Worm (Caenorhabditis elegans) whole organism, young adult: Measurements from ENCODE around the gene Y53C12B.1.

Experiments used
- B0035.1 ChIP-seq: sonication (generic microtip); optimal IDR thresholded peaks from 2 replicates; lab custom pipeline; 2016; ENCODE audit warnings: missing genetic modification characterization, mild to moderate bottlenecking, missing compliant biosample characterization, missing genotype, missing genetic modification reagents
- D2030.7 ChIP-seq: fragments of 200-800 bp; sonication (Bioruptor generic); IDR thresholded peaks from 2 replicates; pipeline ENCODE4 v1.3.6; 2022; ENCODE audit warnings: missing genetic modification reagents, missing genetic modification characterization, missing compliant biosample characterization
- F33H1.4 ChIP-seq: fragments of 200-800 bp; sonication (Bioruptor generic); IDR thresholded peaks from 2 replicates; pipeline ENCODE4 v1.3.6; 2022; ENCODE audit warnings: missing genetic modification reagents, missing genetic modification characterization, missing compliant biosample characterization
- F39B2.1 ChIP-seq: fragments of 200-800 bp; sonication (Bioruptor generic); IDR thresholded peaks from 2 replicates; pipeline ENCODE4 v1.3.6; 2022; ENCODE audit warnings: missing genetic modification reagents, missing genetic modification characterization, missing compliant biosample characterization
- F57A8.1 ChIP-seq: fragments of 200-800 bp; sonication (Bioruptor generic); optimal IDR thresholded peaks from 2 replicates; lab custom pipeline; 2018; ENCODE audit warnings: mild to moderate bottlenecking, missing genetic modification characterization, moderate library complexity, missing compliant biosample characterization
- F57C9.4 ChIP-seq: sonication (generic microtip); optimal IDR thresholded peaks from 2 replicates; lab custom pipeline; 2017; ENCODE audit warnings: mild to moderate bottlenecking, missing genetic modification characterization, missing compliant biosample characterization
- K11D2.4 ChIP-seq: fragments of 200-800 bp; sonication (Bioruptor generic); IDR thresholded peaks from 2 replicates; pipeline ENCODE4 v1.3.6; 2022; ENCODE audit warnings: missing genetic modification reagents, missing genetic modification characterization, missing compliant biosample characterization
- K12H6.12 ChIP-seq: fragments of 200-800 bp; sonication (Bioruptor generic); optimal IDR thresholded peaks from 2 replicates; lab custom pipeline; 2018; ENCODE audit warnings: mild to moderate bottlenecking, missing genetic modification characterization, missing compliant biosample characterization
- akir-1 ChIP-seq: fragments of 200-800 bp; sonication (Bioruptor generic); optimal IDR thresholded peaks from 2 replicates; lab custom pipeline; 2018; ENCODE audit warnings: mild to moderate bottlenecking, missing genetic modification characterization, moderate library complexity, missing compliant biosample characterization
- ama-1 ChIP-seq, 3 experiments: fragments of 150-350 bp in 1 of 3; sonication (generic microtip) in 2 of 3; optimal IDR thresholded peaks; 2 replicates each; lab custom pipeline; 2014 to 2018; ENCODE audit warnings: missing biosample characterization in 2 of 3, missing genetic modification characterization in 2 of 3, missing genetic modification reagents in 2 of 3
- atf-7 ChIP-seq: sonication (generic microtip); optimal IDR thresholded peaks from 2 replicates; lab custom pipeline; 2017; ENCODE audit warnings: mild to moderate bottlenecking, missing genetic modification characterization, missing compliant biosample characterization
- cebp-1 ChIP-seq, 2 experiments: fragments of 200-800 bp in 1 of 2; sonication (Bioruptor generic) in 1 of 2; sonication (generic microtip) in 1 of 2; IDR thresholded peaks in 1 of 2; optimal IDR thresholded peaks in 1 of 2; 2 replicates each; pipeline versions ENCODE4 v1.3.6 to Lab custom; 2017 to 2022; ENCODE audit warnings: missing compliant biosample characterization in 2 of 2, missing genetic modification characterization in 2 of 2, mild to moderate bottlenecking in 1 of 2, missing genetic modification reagents in 1 of 2, moderate library complexity in 1 of 2
- ceh-40 ChIP-seq: fragments of 200-800 bp; sonication (Bioruptor generic); IDR thresholded peaks from 2 replicates; pipeline ENCODE4 v1.3.6; 2022; ENCODE audit warnings: missing genetic modification characterization, missing compliant biosample characterization
- ceh-79 ChIP-seq: sonication (generic microtip); optimal IDR thresholded peaks from 2 replicates; lab custom pipeline; 2017; ENCODE audit warnings: mild to moderate bottlenecking, missing genetic modification characterization, missing compliant biosample characterization
- ceh-91 ChIP-seq: fragments of 200-800 bp; sonication (Bioruptor generic); IDR thresholded peaks from 2 replicates; pipeline ENCODE4 v1.3.6; 2022; ENCODE audit warnings: missing genetic modification reagents, missing genetic modification characterization, missing compliant biosample characterization
- die-1 ChIP-seq: sonication (generic microtip); optimal IDR thresholded peaks from 2 replicates; lab custom pipeline; 2016; ENCODE audit warnings: missing genotype, mild to moderate bottlenecking, missing genetic modification characterization, missing compliant biosample characterization
- egl-44 ChIP-seq: fragments of 200-800 bp; sonication (Bioruptor generic); IDR thresholded peaks from 2 replicates; pipeline ENCODE4 v1.3.6; 2022; ENCODE audit warnings: missing genetic modification reagents, missing genetic modification characterization, missing compliant biosample characterization
- ets-4 ChIP-seq: fragments of 200-800 bp; sonication (Bioruptor generic); optimal IDR thresholded peaks from 2 replicates; lab custom pipeline; 2018; ENCODE audit warnings: mild to moderate bottlenecking, missing genetic modification characterization, missing compliant biosample characterization
- hlh-26 ChIP-seq: fragments of 200-800 bp; sonication (Bioruptor generic); conservative IDR thresholded peaks from 2 replicates; pipeline ENCODE4 v1.3.6; 2022; ENCODE audit warnings: missing genetic modification reagents, missing genetic modification characterization, missing compliant biosample characterization
- hmg-1.2 ChIP-seq: fragments of 200-800 bp; sonication (Bioruptor generic); IDR thresholded peaks from 2 replicates; pipeline ENCODE4 v1.3.6; 2022; ENCODE audit warnings: missing genetic modification reagents, missing genetic modification characterization, missing compliant biosample characterization
- lin-26 ChIP-seq: fragments of 200-800 bp; sonication (Bioruptor generic); IDR thresholded peaks from 2 replicates; pipeline ENCODE4 v1.3.6; 2022; ENCODE audit warnings: missing genetic modification reagents, missing genetic modification characterization, missing compliant biosample characterization
- lin-40 ChIP-seq: sonication (generic microtip); optimal IDR thresholded peaks from 2 replicates; lab custom pipeline; 2016; ENCODE audit warnings: missing genetic modification characterization, mild to moderate bottlenecking, missing compliant biosample characterization, missing genotype, missing genetic modification reagents
- lsy-27 ChIP-seq: sonication (generic microtip); optimal IDR thresholded peaks from 2 replicates; lab custom pipeline; 2017; ENCODE audit warnings: missing genetic modification characterization, mild to moderate bottlenecking, missing compliant biosample characterization, antibody characterized with exemption, missing genotype, borderline replicate concordance; ENCODE audit not compliant: insufficient read depth
- madf-10 ChIP-seq: sonication (generic microtip); optimal IDR thresholded peaks from 2 replicates; lab custom pipeline; 2016; ENCODE audit warnings: mild to moderate bottlenecking, missing genetic modification characterization, missing compliant biosample characterization
- madf-3 ChIP-seq: fragments of 200-800 bp; sonication (Bioruptor generic); IDR thresholded peaks from 2 replicates; pipeline ENCODE4 v1.3.6; 2022; ENCODE audit warnings: missing genetic modification reagents, missing genetic modification characterization, missing compliant biosample characterization
- madf-6 ChIP-seq: fragments of 200-800 bp; sonication (Bioruptor generic); IDR thresholded peaks from 2 replicates; pipeline ENCODE4 v1.3.6; 2022; ENCODE audit warnings: missing genetic modification reagents, missing genetic modification characterization, missing compliant biosample characterization
- nhr-179 ChIP-seq: sonication (generic microtip); optimal IDR thresholded peaks from 2 replicates; lab custom pipeline; 2016; ENCODE audit warnings: mild to moderate bottlenecking, missing genetic modification characterization, missing compliant biosample characterization
- pbrm-1 ChIP-seq: fragments of 200-800 bp; sonication (Bioruptor generic); IDR thresholded peaks from 2 replicates; pipeline ENCODE4 v1.3.6; 2022; ENCODE audit warnings: missing genetic modification reagents, missing genetic modification characterization, missing compliant biosample characterization
- repo-1 ChIP-seq: sonication (generic microtip); optimal IDR thresholded peaks from 2 replicates; lab custom pipeline; 2017; ENCODE audit warnings: mild to moderate bottlenecking, missing genetic modification characterization, missing compliant biosample characterization
- sptf-2 ChIP-seq: fragments of 200-800 bp; sonication (Bioruptor generic); optimal IDR thresholded peaks from 2 replicates; lab custom pipeline; 2018; ENCODE audit warnings: mild to moderate bottlenecking, missing genetic modification characterization, missing compliant biosample characterization
- ztf-25 ChIP-seq: fragments of 200-800 bp; sonication (Bioruptor generic); IDR thresholded peaks from 2 replicates; pipeline ENCODE4 v1.3.6; 2022; ENCODE audit warnings: missing genetic modification reagents, missing genetic modification characterization, missing compliant biosample characterization
- ztf-3 ChIP-seq: fragments of 200-800 bp; sonication (Bioruptor generic); optimal IDR thresholded peaks from 2 replicates; lab custom pipeline; 2018; ENCODE audit warnings: mild to moderate bottlenecking, missing genetic modification characterization, missing compliant biosample characterization

The Y53C12B.1 gene

DNA sequence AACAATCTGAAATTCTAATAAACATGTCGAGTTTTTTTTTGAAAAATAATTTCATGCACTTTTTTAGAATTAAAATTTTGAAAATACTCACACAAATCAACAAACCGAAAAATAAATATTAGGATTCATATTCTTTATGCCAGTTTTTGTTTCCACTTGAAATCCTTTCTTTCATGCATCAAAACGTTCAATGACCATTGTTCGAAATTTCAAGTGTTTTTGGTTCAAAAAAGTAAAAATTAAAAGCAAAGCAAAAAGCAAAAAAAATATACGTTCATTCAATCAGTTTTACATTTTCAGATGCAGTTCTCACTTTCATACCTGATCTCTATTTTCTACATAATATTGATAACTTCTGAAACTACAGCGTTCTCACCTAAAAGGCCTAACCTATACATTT is 7.9 kb upstream of the Y53C12B.1 start, which contains the start of gene ZK1321.1:
ZK1321.1 (plus strand) TSS at position 301 of the 400 bp plus-strand sequence.
- TF ChIP-seq K11D2.4 (GFP tag; lab: Robert Waterston, UW) (no peak), F33H1.4 (no peak), ztf-25 (GFP tag; lab: Robert Waterston, UW) (no peak), F57C9.4 (tag; lab: Kevin White, UChicago) (no peak), F39B2.1 (GFP tag; lab: Robert Waterston, UW) (no peak), lin-40 (tag; lab: Kevin White, UChicago) (no peak), madf-10 (tag; lab: Kevin White, UChicago) (no peak), K12H6.12 (tag; lab: Kevin White, UChicago) (no peak), nhr-179 (tag; lab: Kevin White, UChicago) (no peak), F57A8.1 (GFP tag; lab: Kevin White, UChicago) (no peak), egl-44 (GFP tag; lab: Robert Waterston, UW) (no peak)

DNA sequence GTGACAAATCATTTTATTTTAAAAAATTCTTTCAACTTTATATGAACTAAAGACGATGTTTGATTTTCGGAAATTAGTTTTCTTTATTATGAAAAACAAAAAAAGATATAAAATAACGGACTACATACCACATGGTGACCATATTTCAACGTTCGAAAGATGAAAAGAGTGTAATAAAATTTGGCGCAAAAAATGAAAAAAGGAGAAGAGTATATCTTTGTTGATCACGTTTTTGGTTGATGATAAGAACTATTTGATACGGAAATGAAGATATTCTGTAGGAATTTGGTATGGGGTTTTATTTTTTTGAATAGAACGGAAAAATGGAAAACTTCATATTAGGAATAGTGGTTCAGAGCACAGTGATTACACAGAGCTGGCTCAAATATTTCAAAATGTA is 7.2 kb upstream of the Y53C12B.1 start, which contains the start of gene Y53C12B.7:
Y53C12B.7 (minus strand) TSS at position 163 of the 400 bp plus-strand sequence.
- TF ChIP-seq lsy-27 (tag; lab: Kevin White, UChicago) (no peak), lin-26 (no peak), B0035.1 (no peak), repo-1 (tag; lab: Kevin White, UChicago) (no peak), D2030.7 (no peak), cebp-1 (GFP tag; IDR thresholded peaks at IDR 0.05; lab: Robert Waterston, UW) (no peak), cebp-1 (tag; optimal IDR thresholded peaks at IDR 0.05; lab: Kevin White, UChicago) (no peak), ets-4 (GFP tag; lab: Kevin White, UChicago) (no peak), ceh-91 (no peak), die-1 (tag; lab: Kevin White, UChicago) (no peak), akir-1 (GFP tag; lab: Kevin White, UChicago) (no peak), F57A8.1 (GFP tag; lab: Kevin White, UChicago) (no peak), ceh-79 (tag; lab: Kevin White, UChicago) (no peak), ztf-3 (GFP tag; lab: Kevin White, UChicago) (no peak), K12H6.12 (tag; lab: Kevin White, UChicago) (no peak), sptf-2 (GFP tag; lab: Kevin White, UChicago) (no peak)

DNA sequence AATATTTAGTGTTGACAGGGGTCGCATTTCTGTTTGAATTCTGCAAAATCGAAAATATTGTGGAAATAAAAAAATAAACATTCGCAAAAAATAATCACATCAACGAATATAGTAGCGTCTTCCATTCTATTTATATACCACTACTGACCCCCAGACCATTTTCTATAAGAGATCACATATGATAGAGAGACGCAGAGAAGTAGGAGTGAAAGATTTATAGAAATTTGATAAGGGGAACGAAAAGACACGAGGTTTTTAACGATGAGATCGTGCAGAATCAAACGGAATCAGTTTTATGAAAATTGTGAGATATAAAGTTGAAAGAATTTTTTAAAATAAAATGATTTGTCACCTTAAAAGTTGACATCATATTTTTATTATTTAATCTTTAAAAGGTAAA is 6.4 kb upstream of the Y53C12B.1 start:
- TF ChIP-seq F57A8.1 (GFP tag; lab: Kevin White, UChicago), result no peak
- no peak for TF ChIP-seq madf-3 (GFP tag; lab: Robert Waterston, UW)
- TF ChIP-seq hmg-1.2, result no peak
- TF ChIP-seq hlh-26 (GFP tag; lab: Robert Waterston, UW), result no peak
- TF ChIP-seq sptf-2 (GFP tag; lab: Kevin White, UChicago), result no peak
- TF ChIP-seq ceh-40 (GFP tag; lab: Robert Waterston, UW), result no peak
- TF ChIP-seq atf-7 (tag; lab: Kevin White, UChicago), result no peak
- TF ChIP-seq, all 124 proteins: peak for 0

DNA sequence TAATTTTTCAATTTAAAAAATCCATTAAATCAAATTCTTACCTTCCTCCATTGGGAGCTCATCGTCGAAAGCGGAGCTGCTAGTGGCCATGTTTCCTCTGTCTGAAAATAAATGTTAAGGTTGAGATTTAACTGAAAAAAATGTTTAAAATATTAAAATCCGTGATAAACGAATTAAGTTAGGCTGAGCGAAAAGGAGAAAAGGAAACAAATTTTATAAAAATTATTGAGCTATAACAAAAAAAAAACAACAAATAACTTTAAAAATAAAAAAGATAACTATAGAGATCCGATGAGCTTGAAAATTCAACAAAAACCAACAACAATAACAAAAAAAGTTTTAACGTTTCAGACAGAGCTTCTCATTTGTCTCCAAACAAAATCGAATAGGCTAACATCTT is 3.1 kb downstream of the Y53C12B.1 start, which contains the start of gene pno-1:
pno-1 (minus strand) TSS at position 101 of the 400 bp plus-strand sequence.
- TF ChIP-seq egl-44 (GFP tag; lab: Robert Waterston, UW) (no peak), ama-1 (optimal IDR thresholded peaks at IDR 0.05; lab: Kevin White, UChicago) (no peak), ama-1 (GFP tag; optimal IDR thresholded peaks at IDR 0.05; lab: Kevin White, UChicago) (peak in 1 of 2 experiments; percentile 14), pbrm-1 (no peak), madf-6 (GFP tag; lab: Robert Waterston, UW) (peak; percentile 41; the same call in 1 of the 2 replicates)
- TF ChIP-seq, all 124 proteins: peak for 2
